Worm (Caenorhabditis elegans): ENCODE results near the gene srt-11.

ce11 chrII:14790751-14791150 lies 15.0 kb upstream of the srt-11 start, which contains the start of gene Y54E2A.10:
- TF ChIP-seq egl-27 (tag; optimal IDR thresholded peaks at IDR 0.05) (no peak), lin-39 (tag; optimal IDR thresholded peaks at IDR 0.05) (no peak), C16A3.4 (tag; optimal IDR thresholded peaks at IDR 0.05) (no peak), isw-1 (GFP tag; IDR thresholded peaks at IDR 0.05) (no peak), blmp-1 (tag; optimal IDR thresholded peaks at IDR 0.05) (no peak), nhr-76 (tag; optimal IDR thresholded peaks at IDR 0.05) (no peak), mep-1 (tag; optimal IDR thresholded peaks at IDR 0.05) (no peak), nhr-12 (tag; optimal IDR thresholded peaks at IDR 0.05) (no peak)
